Fruit fly (Drosophila melanogaster): ENCODE data around the gene CG31093.

dm6 chr3R:25811611-25812010 is 21.3 kb upstream of the CG31093 start, which contains the start of the genes Acam and CG17770:
- TF ChIP-seq EcR (GFP tag; optimal IDR thresholded peaks at IDR 0.05) (no peak), CG8478 (optimal IDR thresholded peaks at IDR 0.05) (no peak)

Data from whole organism.